Fruit fly (Drosophila melanogaster) whole organism, pupa: Measurements from ENCODE around the gene Cyp12e1.

Experiments
- CG10348 ChIP-seq: fragments of 200-800 bp; sonication (Bioruptor generic); IDR thresholded peaks from 2 replicates; pipeline ENCODE4 v1.3.6; 2022; ENCODE audit warnings: missing biosample characterization, missing genetic modification characterization
- CG12605 ChIP-seq: fragments of 200-800 bp; sonication (Bioruptor generic); IDR thresholded peaks from 2 replicates; pipeline ENCODE4 v1.3.6; 2022; ENCODE audit warnings: missing biosample characterization, missing genetic modification characterization
- CG13204 ChIP-seq: fragments of 200-800 bp; sonication (Bioruptor generic); optimal IDR thresholded peaks from 2 replicates; lab custom pipeline; 2018; ENCODE audit warnings: missing biosample characterization, mild to moderate bottlenecking, missing genetic modification characterization, moderate library complexity
- CG14655 ChIP-seq: fragments of 200-800 bp; sonication (Bioruptor generic); optimal IDR thresholded peaks from 3 replicates; lab custom pipeline; 2017; ENCODE audit warnings: mild to moderate bottlenecking, missing biosample characterization, missing genetic modification reagents, missing genetic modification characterization
- CG15710 ChIP-seq: fragments of 200-800 bp; sonication (Bioruptor generic); optimal IDR thresholded peaks from 2 replicates; lab custom pipeline; 2018; ENCODE audit warnings: missing biosample characterization, mild to moderate bottlenecking, missing genetic modification characterization, moderate library complexity
- CG17806 ChIP-seq: fragments of 200-800 bp; sonication (Bioruptor generic); optimal IDR thresholded peaks from 2 replicates; lab custom pipeline; 2018; ENCODE audit warnings: missing biosample characterization, mild to moderate bottlenecking, missing genetic modification characterization, moderate library complexity
- CG32121 ChIP-seq: fragments of 200-800 bp; sonication (Bioruptor generic); IDR thresholded peaks from 2 replicates; pipeline ENCODE4 v1.3.6; 2022; ENCODE audit warnings: missing biosample characterization, missing genetic modification characterization
- CG34367 ChIP-seq: fragments of 200-800 bp; sonication (Bioruptor generic); optimal IDR thresholded peaks from 2 replicates; lab custom pipeline; 2018; ENCODE audit warnings: missing biosample characterization, mild to moderate bottlenecking, missing genetic modification characterization
- CG4496 ChIP-seq: fragments of 200-800 bp; sonication (Bioruptor generic); IDR thresholded peaks from 3 replicates; pipeline ENCODE4 v1.3.6; 2022; ENCODE audit warnings: missing biosample characterization, missing genetic modification characterization
- CG8159 ChIP-seq: fragments of 200-800 bp; sonication (Bioruptor generic); optimal IDR thresholded peaks from 3 replicates; lab custom pipeline; 2018; ENCODE audit warnings: missing biosample characterization, mild to moderate bottlenecking, missing genetic modification characterization, moderate library complexity
- CG8301 ChIP-seq: fragments of 200-800 bp; sonication (Bioruptor generic); optimal IDR thresholded peaks from 2 replicates; lab custom pipeline; 2018; ENCODE audit warnings: missing biosample characterization, mild to moderate bottlenecking, missing genetic modification characterization
- CG9948 ChIP-seq: fragments of 200-800 bp; sonication (Bioruptor generic); optimal IDR thresholded peaks from 2 replicates; lab custom pipeline; 2018; ENCODE audit warnings: missing biosample characterization, mild to moderate bottlenecking, missing genetic modification characterization, moderate library complexity
- D1 ChIP-seq: fragments of 200-800 bp; sonication (Bioruptor generic); optimal IDR thresholded peaks from 2 replicates; lab custom pipeline; 2018; ENCODE audit warnings: missing biosample characterization, mild to moderate bottlenecking, missing genetic modification characterization, moderate library complexity
- EcR ChIP-seq: fragments of 200-800 bp; sonication (Bioruptor generic); optimal IDR thresholded peaks from 3 replicates; lab custom pipeline; 2019; ENCODE audit warnings: missing biosample characterization, missing genetic modification characterization, mild to moderate bottlenecking, moderate library complexity, missing genetic modification reagents
- Ets98B ChIP-seq: fragments of 200-800 bp; sonication (Bioruptor generic); IDR thresholded peaks from 2 replicates; pipeline ENCODE4 v1.3.6; 2022; ENCODE audit warnings: missing biosample characterization, missing genetic modification characterization
- Pif1B ChIP-seq: fragments of 200-800 bp; sonication (Bioruptor generic); optimal IDR thresholded peaks from 3 replicates; lab custom pipeline; 2016; ENCODE audit warnings: missing biosample characterization, missing genetic modification characterization
- Snoo ChIP-seq: fragments of 200-800 bp; sonication (Bioruptor generic); optimal IDR thresholded peaks from 3 replicates; lab custom pipeline; 2017; ENCODE audit warnings: missing biosample characterization, mild to moderate bottlenecking, missing genetic modification characterization, inconsistent platforms
- fd96Ca ChIP-seq: fragments of 200-800 bp; sonication (Bioruptor generic); IDR thresholded peaks from 3 replicates; pipeline ENCODE4 v1.3.6; 2022; ENCODE audit warnings: missing biosample characterization, missing genetic modification characterization
- rn ChIP-seq: fragments of 200-800 bp; sonication (Bioruptor generic); IDR thresholded peaks from 2 replicates; pipeline ENCODE4 v1.3.6; 2022; ENCODE audit warnings: missing biosample characterization, missing genetic modification characterization

Cyp12e1 gene

DNA sequence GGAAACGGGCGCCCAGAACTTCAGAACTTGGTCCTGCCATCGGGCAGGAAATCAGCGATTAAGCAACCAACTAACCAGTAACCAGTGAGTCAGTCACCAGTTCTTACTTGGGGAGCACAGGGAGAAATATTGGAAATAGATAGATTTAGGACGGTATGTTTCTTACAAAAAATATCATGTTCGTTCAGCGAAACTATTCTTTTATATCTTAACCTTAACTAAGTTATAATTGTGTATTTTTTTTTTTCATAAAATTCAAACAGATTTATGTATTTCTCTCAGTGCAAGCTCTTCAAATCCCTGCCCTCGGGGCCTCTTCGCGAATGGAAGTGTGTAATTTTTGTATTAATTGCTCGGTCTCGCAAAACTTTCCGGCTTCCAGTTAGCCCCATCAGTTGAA is 41.4 kb downstream of the Cyp12e1 start:
- no peak for TF ChIP-seq Ets98B (GFP tag; lab: Robert Waterston, UW)
- TF ChIP-seq CG14655 (GFP tag; lab: Kevin White, UChicago): peak; percentile 52
- peak; percentile 42 for TF ChIP-seq CG8159
- peak; percentile 41 for TF ChIP-seq CG15710 (tag; lab: Kevin White, UChicago)
- no peak for TF ChIP-seq CG4496 (GFP tag; lab: Robert Waterston, UW)
- TF ChIP-seq Pif1B (GFP tag; lab: Kevin White, UChicago): peak; percentile 18
- TF ChIP-seq CG17806: peak; percentile 59
- no peak for TF ChIP-seq CG13204
- no peak for TF ChIP-seq EcR (GFP tag; lab: Kevin White, UChicago)
- no peak for TF ChIP-seq fd96Ca (GFP tag; lab: Robert Waterston, UW)
- no peak for TF ChIP-seq rn (GFP tag; lab: Robert Waterston, UW)
- TF ChIP-seq Snoo (tag; lab: Kevin White, UChicago): peak; percentile 25
- TF ChIP-seq CG9948 (tag; lab: Kevin White, UChicago): peak; percentile 36
- peak; percentile 26 for TF ChIP-seq CG8301 (tag; lab: Kevin White, UChicago)
- TF ChIP-seq CG34367 (tag; lab: Kevin White, UChicago): peak; percentile 21
- TF ChIP-seq CG12605 (GFP tag; lab: Robert Waterston, UW): no peak
- no peak for TF ChIP-seq CG32121 (GFP tag; lab: Robert Waterston, UW)

DNA sequence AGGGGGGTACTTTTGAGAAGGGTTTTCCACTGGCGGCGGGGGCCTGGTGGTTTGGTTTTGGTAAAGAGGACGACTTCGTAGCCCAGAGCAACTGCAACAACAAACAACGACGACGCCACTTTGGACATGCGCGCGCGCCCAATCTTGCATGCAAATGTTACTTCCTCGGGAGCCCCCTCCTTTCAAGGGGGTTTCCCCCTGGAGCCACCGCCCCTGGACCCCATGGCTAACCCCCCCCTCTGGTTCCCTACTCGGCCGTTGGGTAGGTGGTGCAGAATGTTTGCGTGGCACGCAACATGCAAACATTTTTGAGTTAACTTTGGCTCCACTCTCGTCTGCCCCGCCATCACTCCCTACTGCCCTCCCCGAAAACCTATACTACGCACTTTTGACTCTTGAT is 44.9 kb downstream of the Cyp12e1 start:
- no peak for TF ChIP-seq CG34367 (tag; lab: Kevin White, UChicago)
- TF ChIP-seq CG10348 (GFP tag; lab: Robert Waterston, UW): no peak
- no peak for TF ChIP-seq D1 (tag; lab: Kevin White, UChicago)
- TF ChIP-seq CG4496 (GFP tag; lab: Robert Waterston, UW): no peak
